Fruit fly (Drosophila melanogaster): ENCODE measurements around the gene Nepl3.

Nepl3 gene

dm6 chr2L:5062799-5063404 lies 4.9 kb upstream of the Nepl3 start:
- TF ChIP-seq fd96Ca (GFP tag; IDR thresholded peaks at IDR 0.05) (no peak), CG10348 (GFP tag; IDR thresholded peaks at IDR 0.05) (no peak), CG32121 (GFP tag; IDR thresholded peaks at IDR 0.05) (0 out of 2 replicates have a peak, but pooled peaks have one; percentile 9), EcR (GFP tag; optimal IDR thresholded peaks at IDR 0.05) (no peak), CG8159 (tag; optimal IDR thresholded peaks at IDR 0.05) (no peak), Ets98B (GFP tag; IDR thresholded peaks at IDR 0.05) (no peak), Pif1B (GFP tag; optimal IDR thresholded peaks at IDR 0.05) (no peak), Snoo (tag; optimal IDR thresholded peaks at IDR 0.05) (no peak)

dm6 chr2L:5060952-5061478 lies 3.0 kb upstream of the Nepl3 start:
- TF ChIP-seq CG14655 (GFP tag; optimal IDR thresholded peaks at IDR 0.05) (no peak), Ets98B (GFP tag; IDR thresholded peaks at IDR 0.05) (0 out of 2 replicates have a peak, but pooled peaks have one; percentile 15), CG4496 (GFP tag; IDR thresholded peaks at IDR 0.05) (0 out of 3 replicates have a peak, but pooled peaks have one; percentile 34)

dm6 chr2L:5060515-5060914 lies 2.5 kb upstream of the Nepl3 start, which contains the start of gene qtc:
Gene qtc (plus strand): TSS chr2L:5060815.
- TF ChIP-seq CG10348 (GFP tag; IDR thresholded peaks at IDR 0.05) (no peak), CG14655 (GFP tag; optimal IDR thresholded peaks at IDR 0.05) (no peak), D1 (tag; optimal IDR thresholded peaks at IDR 0.05) (no peak), CG4496 (GFP tag; IDR thresholded peaks at IDR 0.05) (no peak), Pif1B (GFP tag; optimal IDR thresholded peaks at IDR 0.05) (no peak), CG8159 (tag; optimal IDR thresholded peaks at IDR 0.05) (no peak), Snoo (tag; optimal IDR thresholded peaks at IDR 0.05) (no peak)

- no peak for TF ChIP-seq CG32121 (GFP tag; IDR thresholded peaks at IDR 0.05)
- no peak for TF ChIP-seq rn (GFP tag; IDR thresholded peaks at IDR 0.05)
- no peak for TF ChIP-seq gl (tag; optimal IDR thresholded peaks at IDR 0.05)
- peak; percentile 43 for TF ChIP-seq CG34367 (tag; optimal IDR thresholded peaks at IDR 0.05)
- TF ChIP-seq CG8159 (tag; optimal IDR thresholded peaks at IDR 0.05): peak; percentile 62
- peak; percentile 49 for TF ChIP-seq Snoo (tag; optimal IDR thresholded peaks at IDR 0.05)
- peak; percentile 52 for TF ChIP-seq CG15710 (tag; optimal IDR thresholded peaks at IDR 0.05)
- TF ChIP-seq CG10348 (GFP tag; IDR thresholded peaks at IDR 0.05): no peak
- no peak for TF ChIP-seq EcR (GFP tag; optimal IDR thresholded peaks at IDR 0.05)
- TF ChIP-seq CG9948 (tag; optimal IDR thresholded peaks at IDR 0.05): peak; percentile 41
- no peak for TF ChIP-seq Ets98B (GFP tag; IDR thresholded peaks at IDR 0.05)
- TF ChIP-seq CG12605 (GFP tag; IDR thresholded peaks at IDR 0.05): no peak
- peak; percentile 40; the same call in 1 of the 3 replicates for TF ChIP-seq CG4496 (GFP tag; IDR thresholded peaks at IDR 0.05)
- TF ChIP-seq CG14655 (GFP tag; optimal IDR thresholded peaks at IDR 0.05): no peak
- no peak for TF ChIP-seq Pif1A (GFP tag; optimal IDR thresholded peaks at IDR 0.05)
- no peak for TF ChIP-seq fd96Ca (GFP tag; IDR thresholded peaks at IDR 0.05)
- TF ChIP-seq Pif1B (GFP tag; optimal IDR thresholded peaks at IDR 0.05): no peak
- peak; percentile 39 for TF ChIP-seq CG8301 (tag; optimal IDR thresholded peaks at IDR 0.05)
- no peak for TF ChIP-seq CG13204 (GFP tag; optimal IDR thresholded peaks at IDR 0.05)
- no peak for TF ChIP-seq D1 (tag; optimal IDR thresholded peaks at IDR 0.05)
- peak; percentile 31 for TF ChIP-seq CG17806 (tag; optimal IDR thresholded peaks at IDR 0.05)
Measured at dm6 chr2L:5059645-5060254, 1.7 kb upstream of the Nepl3 start, which contains the start of gene Rpn11. Gene Rpn11 (minus strand): TSS chr2L:5059790.

- no peak for TF ChIP-seq EcR (GFP tag; optimal IDR thresholded peaks at IDR 0.05)
- no peak for TF ChIP-seq Pif1B (GFP tag; optimal IDR thresholded peaks at IDR 0.05)
- TF ChIP-seq CG13204 (GFP tag; optimal IDR thresholded peaks at IDR 0.05): no peak
- TF ChIP-seq Ets98B (GFP tag; IDR thresholded peaks at IDR 0.05): no peak
- no peak for TF ChIP-seq CG15710 (tag; optimal IDR thresholded peaks at IDR 0.05)
- TF ChIP-seq CG9948 (tag; optimal IDR thresholded peaks at IDR 0.05): no peak
- TF ChIP-seq CG14655 (GFP tag; optimal IDR thresholded peaks at IDR 0.05): no peak
- TF ChIP-seq CG4496 (GFP tag; IDR thresholded peaks at IDR 0.05): no peak
- no peak for TF ChIP-seq rn (GFP tag; IDR thresholded peaks at IDR 0.05)
- TF ChIP-seq gl (tag; optimal IDR thresholded peaks at IDR 0.05): no peak
- TF ChIP-seq Pif1A (GFP tag; optimal IDR thresholded peaks at IDR 0.05): no peak
- no peak for TF ChIP-seq CG34367 (tag; optimal IDR thresholded peaks at IDR 0.05)
- no peak for TF ChIP-seq Snoo (tag; optimal IDR thresholded peaks at IDR 0.05)
- TF ChIP-seq CG8301 (tag; optimal IDR thresholded peaks at IDR 0.05): no peak
- TF ChIP-seq CG32121 (GFP tag; IDR thresholded peaks at IDR 0.05): no peak
- no peak for TF ChIP-seq D1 (tag; optimal IDR thresholded peaks at IDR 0.05)
- no peak for TF ChIP-seq CG12605 (GFP tag; IDR thresholded peaks at IDR 0.05)
- no peak for TF ChIP-seq fd96Ca (GFP tag; IDR thresholded peaks at IDR 0.05)
- TF ChIP-seq CG8159 (tag; optimal IDR thresholded peaks at IDR 0.05): no peak
Measured at dm6 chr2L:5055528-5055927, 2.5 kb downstream of the Nepl3 start.

dm6 chr2L:5054953-5055352 lies 3.1 kb downstream of the Nepl3 start, which contains the start of the genes CG14036 and His3.3A:
Gene CG14036 (minus strand): TSS chr2L:5055016.
Gene His3.3A (plus strand): TSS chr2L:5055058.
- peak; percentile 25 for TF ChIP-seq EcR (GFP tag; optimal IDR thresholded peaks at IDR 0.05)
- TF ChIP-seq CG8301 (tag; optimal IDR thresholded peaks at IDR 0.05): no peak
- no peak for TF ChIP-seq Snoo (tag; optimal IDR thresholded peaks at IDR 0.05)
- TF ChIP-seq CG34367 (tag; optimal IDR thresholded peaks at IDR 0.05): no peak
- no peak for TF ChIP-seq rn (GFP tag; IDR thresholded peaks at IDR 0.05)
- TF ChIP-seq CG32121 (GFP tag; IDR thresholded peaks at IDR 0.05): peak; percentile 35; the same call in 1 of the 2 replicates
- TF ChIP-seq CG15710 (tag; optimal IDR thresholded peaks at IDR 0.05): peak; percentile 0
